Worm (Caenorhabditis elegans): ENCODE data around the gene ZK688.5.

ZK688.5 gene

DNA sequence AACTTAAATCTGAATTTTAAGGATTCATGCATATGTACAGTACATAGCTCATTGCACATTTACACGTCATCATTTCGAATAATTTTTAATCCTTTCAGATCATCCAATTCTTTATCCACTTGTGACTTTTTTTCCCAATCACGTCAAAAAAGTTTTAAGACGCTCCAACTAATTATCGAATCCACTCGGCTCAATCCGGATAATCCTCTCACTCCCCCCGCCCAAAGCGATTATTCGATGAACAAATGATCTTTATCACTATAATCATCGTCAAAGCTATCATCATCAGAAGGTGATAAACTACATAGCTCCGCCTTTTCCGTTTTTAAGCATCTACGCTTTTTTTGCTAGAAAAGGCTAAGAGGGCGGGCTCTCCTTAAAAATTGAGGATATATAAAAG is 53.9 kb downstream of the ZK688.5 start (continued):
- TF ChIP-seq madf-10 (tag; optimal IDR thresholded peaks at IDR 0.05) (no peak), B0035.1 (tag; optimal IDR thresholded peaks at IDR 0.05) (no peak), dpff-1 (tag; optimal IDR thresholded peaks at IDR 0.05) (no peak), B0261.1 (tag; optimal IDR thresholded peaks at IDR 0.05) (no peak)

DNA sequence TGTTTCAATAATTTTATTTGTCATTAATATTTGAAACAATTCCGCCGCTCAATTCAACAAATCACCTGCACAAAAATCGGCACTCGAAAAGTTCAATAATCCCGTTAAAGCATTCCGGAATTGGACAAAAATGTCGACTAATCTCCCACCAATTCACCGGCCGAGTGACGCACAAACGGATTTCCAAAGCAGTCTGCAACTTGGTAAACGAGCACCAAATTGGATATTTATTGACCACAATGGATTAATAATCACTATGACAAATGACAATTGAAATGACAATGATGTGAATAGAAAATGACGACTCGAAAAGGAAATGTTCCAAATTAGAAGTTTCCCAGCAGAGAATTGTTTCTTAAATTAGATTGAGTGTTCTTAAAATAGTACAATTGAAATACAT is 55.7 kb downstream of the ZK688.5 start:
- no peak for TF ChIP-seq attf-5 (GFP tag; optimal IDR thresholded peaks at IDR 0.05)
- TF ChIP-seq snpc-3.4 (tag; optimal IDR thresholded peaks at IDR 0.05), result no peak
- TF ChIP-seq K11D2.4 (GFP tag; IDR thresholded peaks at IDR 0.05), result no peak
- no peak for TF ChIP-seq aptf-3 (GFP tag; IDR thresholded peaks at IDR 0.05)
- TF ChIP-seq nhr-80 (tag; optimal IDR thresholded peaks at IDR 0.05), result no peak
- TF ChIP-seq sea-2 (GFP tag; IDR thresholded peaks at IDR 0.05), result no peak
- TF ChIP-seq egrh-3 (GFP tag; IDR thresholded peaks at IDR 0.05), result no peak
- TF ChIP-seq egl-18 (GFP tag; IDR thresholded peaks at IDR 0.05), result no peak
- no peak for TF ChIP-seq Y67H2A.10 (GFP tag; conservative IDR thresholded peaks at IDR 0.05)
- TF ChIP-seq attf-3 (GFP tag; conservative IDR thresholded peaks at IDR 0.05), result no peak
- TF ChIP-seq Y56A3A.18 (GFP tag; IDR thresholded peaks at IDR 0.05), result no peak
- no peak for TF ChIP-seq xnd-1 (tag; optimal IDR thresholded peaks at IDR 0.05)
- TF ChIP-seq F22D6.2 (tag; optimal IDR thresholded peaks at IDR 0.05), result no peak
- no peak for TF ChIP-seq B0261.1 (tag; optimal IDR thresholded peaks at IDR 0.05)
- no peak for TF ChIP-seq die-1 (tag; optimal IDR thresholded peaks at IDR 0.05)
- TF ChIP-seq T26A5.8 (tag; optimal IDR thresholded peaks at IDR 0.05), result no peak

All from whole organism, young adult.